Worm (Caenorhabditis elegans) whole organism, early embryonic: ENCODE data around the gene apa-2.

Source experiments
- B0310.2 ChIP-seq: sonication (generic microtip); optimal IDR thresholded peaks from 2 replicates; lab custom pipeline; 2016; ENCODE audit warnings: mild to moderate bottlenecking, missing genetic modification characterization, missing compliant biosample characterization
- F13C5.2 ChIP-seq: sonication (generic microtip); optimal IDR thresholded peaks from 2 replicates; lab custom pipeline; 2017; ENCODE audit warnings: mild to moderate bottlenecking, missing genetic modification characterization, inconsistent platforms, missing compliant biosample characterization
- aly-1 ChIP-seq: sonication (generic microtip); optimal IDR thresholded peaks from 2 replicates; lab custom pipeline; 2016; ENCODE audit warnings: missing genetic modification characterization, missing compliant biosample characterization
- ama-1 ChIP-seq: fragments of 150-350 bp; optimal IDR thresholded peaks from 2 replicates; lab custom pipeline; 2014
- ceh-13 ChIP-seq: fragments of 200-800 bp; sonication (Bioruptor generic); optimal IDR thresholded peaks from 2 replicates; lab custom pipeline; 2018; ENCODE audit warnings: mild to moderate bottlenecking, missing genetic modification characterization, missing compliant biosample characterization
- ceh-36 ChIP-seq: sonication (generic microtip); optimal IDR thresholded peaks from 2 replicates; lab custom pipeline; 2016; ENCODE audit warnings: missing genetic modification characterization, inconsistent platforms, missing compliant biosample characterization
- ets-7 ChIP-seq: sonication (generic microtip); optimal IDR thresholded peaks from 2 replicates; lab custom pipeline; 2016; ENCODE audit warnings: missing genotype, missing genetic modification characterization, missing compliant biosample characterization
- flt-1 ChIP-seq: fragments of 200-800 bp; sonication (Bioruptor generic); IDR thresholded peaks from 2 replicates; pipeline ENCODE4 v1.3.6; 2022; ENCODE audit warnings: missing genetic modification characterization, missing compliant biosample characterization
- hmbx-1 ChIP-seq: sonication (generic microtip); optimal IDR thresholded peaks from 2 replicates; lab custom pipeline; 2016; ENCODE audit warnings: mild to moderate bottlenecking, missing genetic modification characterization, missing compliant biosample characterization
- hmg-4 ChIP-seq: fragments of 200-800 bp; sonication (Bioruptor generic); optimal IDR thresholded peaks from 2 replicates; lab custom pipeline; 2018; ENCODE audit warnings: mild to moderate bottlenecking, missing genetic modification characterization, missing compliant biosample characterization
- hnd-1 ChIP-seq: sonication (generic microtip); optimal IDR thresholded peaks from 2 replicates; lab custom pipeline; 2016; ENCODE audit warnings: missing genetic modification characterization, missing compliant biosample characterization
- pes-1 ChIP-seq: fragments of 200-800 bp; sonication (Bioruptor generic); IDR thresholded peaks from 2 replicates; pipeline ENCODE4 v1.3.6; 2022; ENCODE audit warnings: missing genetic modification reagents, missing genetic modification characterization, missing compliant biosample characterization
- scrt-1 ChIP-seq: fragments of 200-800 bp; sonication (Bioruptor generic); IDR thresholded peaks from 2 replicates; pipeline ENCODE4 v1.3.6; 2022; ENCODE audit warnings: missing genetic modification characterization, missing compliant biosample characterization
- sea-1 ChIP-seq: fragments of 200-800 bp; sonication (Bioruptor generic); conservative IDR thresholded peaks from 2 replicates; pipeline ENCODE4 v1.3.6; 2022; ENCODE audit warnings: missing genetic modification characterization, missing compliant biosample characterization
- tbx-11 ChIP-seq: fragments of 200-800 bp; sonication (Bioruptor generic); IDR thresholded peaks from 2 replicates; pipeline ENCODE4 v1.3.6; 2022; ENCODE audit warnings: missing genetic modification characterization, missing compliant biosample characterization
- tbx-37 ChIP-seq: fragments of 200-800 bp; sonication (Bioruptor generic); conservative IDR thresholded peaks from 2 replicates; pipeline ENCODE4 v1.3.6; 2022; ENCODE audit warnings: missing genetic modification reagents, missing genetic modification characterization, missing compliant biosample characterization
- tra-4 ChIP-seq: sonication (generic microtip); optimal IDR thresholded peaks from 2 replicates; lab custom pipeline; 2017; ENCODE audit warnings: missing genetic modification characterization, missing compliant biosample characterization

The apa-2 gene

ce11 chrX:9302763-9303162 lies 35.7 kb upstream of the apa-2 start:
- TF ChIP-seq B0310.2 (tag; lab: Kevin White, UChicago) (no peak), aly-1 (no peak), scrt-1 (no peak), ceh-13 (GFP tag; lab: Kevin White, UChicago) (no peak), tbx-37 (GFP tag; lab: Robert Waterston, UW) (no peak), hmg-4 (GFP tag; lab: Kevin White, UChicago) (no peak), ama-1 (lab: Kevin White, UChicago) (no peak), F13C5.2 (tag; lab: Kevin White, UChicago) (no peak), ets-7 (no peak), pes-1 (no peak), ceh-36 (tag; lab: Kevin White, UChicago) (no peak), sea-1 (GFP tag; lab: Robert Waterston, UW) (no peak), tra-4 (tag; lab: Kevin White, UChicago) (no peak)

ce11 chrX:9303422-9303821 lies 35.1 kb upstream of the apa-2 start, which contains the start of gene tmc-2:
Gene tmc-2, plus strand, starts transcription at chrX:9303722.
- TF ChIP-seq hmbx-1 (no peak), scrt-1 (no peak), hnd-1 (no peak), tra-4 (tag; lab: Kevin White, UChicago) (no peak), sea-1 (GFP tag; lab: Robert Waterston, UW) (no peak), flt-1 (GFP tag; lab: Robert Waterston, UW) (no peak), aly-1 (no peak), tbx-11 (GFP tag; lab: Robert Waterston, UW) (no peak)

ce11 chrX:9311225-9311624 lies 27.2 kb upstream of the apa-2 start, which contains the start of gene H29C22.1:
Gene H29C22.1, minus strand, starts transcription at chrX:9311325.
- TF ChIP-seq pes-1 (no peak), ets-7 (no peak), sea-1 (GFP tag; lab: Robert Waterston, UW) (no peak), B0310.2 (tag; lab: Kevin White, UChicago) (no peak), scrt-1 (no peak), hmbx-1 (no peak), hnd-1 (no peak), tra-4 (tag; lab: Kevin White, UChicago) (no peak), ama-1 (lab: Kevin White, UChicago) (no peak), aly-1 (no peak), ceh-36 (tag; lab: Kevin White, UChicago) (no peak), tbx-37 (GFP tag; lab: Robert Waterston, UW) (no peak), flt-1 (GFP tag; lab: Robert Waterston, UW) (no peak), ceh-13 (GFP tag; lab: Kevin White, UChicago) (no peak), F13C5.2 (tag; lab: Kevin White, UChicago) (no peak), hmg-4 (GFP tag; lab: Kevin White, UChicago) (no peak)

- no peak for TF ChIP-seq ceh-13 (GFP tag; lab: Kevin White, UChicago)
- no peak for TF ChIP-seq aly-1
- no peak for TF ChIP-seq ceh-36 (tag; lab: Kevin White, UChicago)
- TF ChIP-seq F13C5.2 (tag; lab: Kevin White, UChicago) = no peak
Measured at ce11 chrX:9314397-9314796, 24.1 kb upstream of the apa-2 start, which contains the start of gene ttr-38. Gene ttr-38, minus strand, starts transcription at chrX:9314497.

ce11 chrX:9319080-9319479 lies 19.4 kb upstream of the apa-2 start, which contains the start of gene npr-7:
Gene npr-7, minus strand, starts transcription at chrX:9319180.
- TF ChIP-seq ceh-36 (tag; lab: Kevin White, UChicago) (no peak), tbx-11 (GFP tag; lab: Robert Waterston, UW) (no peak), hmbx-1 (no peak), sea-1 (GFP tag; lab: Robert Waterston, UW) (no peak), tra-4 (tag; lab: Kevin White, UChicago) (no peak), F13C5.2 (tag; lab: Kevin White, UChicago) (no peak), pes-1 (no peak), ama-1 (lab: Kevin White, UChicago) (no peak), flt-1 (GFP tag; lab: Robert Waterston, UW) (no peak), tbx-37 (GFP tag; lab: Robert Waterston, UW) (no peak), hmg-4 (GFP tag; lab: Kevin White, UChicago) (no peak), ets-7 (no peak), hnd-1 (no peak)

ce11 chrX:9324962-9325361 lies 13.5 kb upstream of the apa-2 start:
- TF ChIP-seq ceh-36 (tag; lab: Kevin White, UChicago) (no peak), sea-1 (GFP tag; lab: Robert Waterston, UW) (no peak), F13C5.2 (tag; lab: Kevin White, UChicago) (no peak), ama-1 (lab: Kevin White, UChicago) (no peak), hnd-1 (no peak), flt-1 (GFP tag; lab: Robert Waterston, UW) (no peak), pes-1 (no peak), tbx-37 (GFP tag; lab: Robert Waterston, UW) (no peak), B0310.2 (tag; lab: Kevin White, UChicago) (no peak), aly-1 (no peak), tbx-11 (GFP tag; lab: Robert Waterston, UW) (no peak), ceh-13 (GFP tag; lab: Kevin White, UChicago) (no peak), ets-7 (no peak), tra-4 (tag; lab: Kevin White, UChicago) (no peak)

- no peak for TF ChIP-seq scrt-1
- no peak for TF ChIP-seq tbx-37 (GFP tag; lab: Robert Waterston, UW)
- TF ChIP-seq hnd-1 = no peak
- TF ChIP-seq ceh-13 (GFP tag; lab: Kevin White, UChicago) = no peak
- TF ChIP-seq hmg-4 (GFP tag; lab: Kevin White, UChicago) = no peak
- no peak for TF ChIP-seq pes-1
- no peak for TF ChIP-seq aly-1
- no peak for TF ChIP-seq tra-4 (tag; lab: Kevin White, UChicago)
- TF ChIP-seq sea-1 (GFP tag; lab: Robert Waterston, UW) = no peak
- TF ChIP-seq hmbx-1 = no peak
- TF ChIP-seq flt-1 (GFP tag; lab: Robert Waterston, UW) = no peak
- no peak for TF ChIP-seq ceh-36 (tag; lab: Kevin White, UChicago)
- TF ChIP-seq B0310.2 (tag; lab: Kevin White, UChicago) = no peak
- no peak for TF ChIP-seq ets-7
- no peak for TF ChIP-seq F13C5.2 (tag; lab: Kevin White, UChicago)
- TF ChIP-seq tbx-11 (GFP tag; lab: Robert Waterston, UW) = no peak
Measured at ce11 chrX:9330721-9331212, 7.7 kb upstream of the apa-2 start, which contains the start of gene T20B5.2. Gene T20B5.2, plus strand, starts transcription at chrX:9331162.
